Worm (Caenorhabditis elegans) whole organism, young adult: ENCODE results near the gene C25E10.10.

Source experiments
- F52B5.7 ChIP-seq: sonication (generic microtip); optimal IDR thresholded peaks from 2 replicates; lab custom pipeline; 2016; ENCODE audit warnings: mild to moderate bottlenecking, missing genetic modification characterization, missing compliant biosample characterization
- athp-1 ChIP-seq: sonication (generic microtip); optimal IDR thresholded peaks from 2 replicates; lab custom pipeline; 2017; ENCODE audit warnings: mild to moderate bottlenecking, missing genetic modification characterization, missing compliant biosample characterization
- dpl-1 ChIP-seq: fragments of 150-350 bp; optimal IDR thresholded peaks from 2 replicates; lab custom pipeline; 2014; ENCODE audit warnings: missing biosample characterization, missing genetic modification reagents, missing genetic modification characterization
- egrh-3 ChIP-seq: fragments of 200-800 bp; sonication (Bioruptor generic); IDR thresholded peaks from 2 replicates; pipeline ENCODE4 v1.3.6; 2022; ENCODE audit warnings: missing genetic modification reagents, missing genetic modification characterization, missing compliant biosample characterization
- fkh-3 ChIP-seq: sonication (generic microtip); optimal IDR thresholded peaks from 2 replicates; lab custom pipeline; 2016; ENCODE audit warnings: mild to moderate bottlenecking, missing genetic modification characterization, missing compliant biosample characterization
- lin-54 ChIP-seq: fragments of 200-800 bp; sonication (Bioruptor generic); optimal IDR thresholded peaks from 2 replicates; lab custom pipeline; 2018; ENCODE audit warnings: mild to moderate bottlenecking, missing genetic modification characterization, missing compliant biosample characterization
- sea-2 ChIP-seq: fragments of 200-800 bp; sonication (Bioruptor generic); IDR thresholded peaks from 2 replicates; pipeline ENCODE4 v1.3.6; 2022; ENCODE audit warnings: missing genetic modification characterization, missing compliant biosample characterization
- snpc-4 ChIP-seq, 5 experiments: fragments of 150-350 bp in 1 of 5; sonication (generic microtip) in 4 of 5; optimal IDR thresholded peaks; 2 replicates each; lab custom pipeline; 2014 to 2018; ENCODE audit warnings: missing genetic modification characterization in 5 of 5, missing biosample characterization in 3 of 5, antibody characterized with exemption in 2 of 5, mild to moderate bottlenecking in 2 of 5, missing compliant biosample characterization in 2 of 5, missing genotype in 2 of 5, moderate library complexity in 2 of 5, missing genetic modification reagents in 1 of 5

- TF ChIP-seq F52B5.7 (tag; lab: Kevin White, UChicago), result no peak
- TF ChIP-seq athp-1 (tag; lab: Kevin White, UChicago), result no peak
- TF ChIP-seq egrh-3 (GFP tag; lab: Robert Waterston, UW), result no peak
- TF ChIP-seq sea-2 (GFP tag; lab: Robert Waterston, UW), result no peak
- no peak for TF ChIP-seq snpc-4 (GFP tag; optimal IDR thresholded peaks at IDR 0.05; lab: Kevin White, UChicago)
- no peak for TF ChIP-seq snpc-4 (tag; optimal IDR thresholded peaks at IDR 0.05; lab: Kevin White, UChicago)
- no peak for TF ChIP-seq lin-54
- no peak for TF ChIP-seq dpl-1 (GFP tag; lab: Kevin White, UChicago)
- no peak for TF ChIP-seq fkh-3 (tag; lab: Kevin White, UChicago)
Observed at ce11 chrV:9016479-9016878, 39.7 kb downstream of the C25E10.10 start, which contains the start of gene oac-40.
